Fruit fly (Drosophila melanogaster): ENCODE results near the gene Seipin.

DNA sequence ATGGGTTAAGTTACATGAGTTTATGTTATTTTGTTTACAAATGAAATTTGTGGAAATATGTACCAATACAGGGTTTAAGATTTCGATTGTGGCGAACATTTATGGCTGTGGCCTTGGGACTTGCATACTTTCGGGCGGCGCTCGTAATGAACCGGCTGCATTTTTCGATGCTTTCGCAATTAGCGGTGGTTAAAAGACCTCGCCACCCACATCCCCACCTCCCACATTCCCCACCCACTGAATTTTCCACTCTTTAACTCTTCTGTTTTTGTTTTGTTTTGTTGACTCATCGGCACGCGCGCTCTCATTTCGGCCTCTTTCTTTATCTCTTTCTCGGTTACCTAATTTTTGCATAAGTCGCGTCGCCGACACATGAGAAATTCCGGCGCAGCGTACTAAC, 26.0 kb downstream of the Seipin start:
- TF ChIP-seq Sin3A (optimal IDR thresholded peaks at IDR 0.05) (no peak), psq (optimal IDR thresholded peaks at IDR 0.05) (no peak), h (optimal IDR thresholded peaks at IDR 0.05) (no peak)

Data from Kc167 (cell line).